Worm (Caenorhabditis elegans) whole organism, mixed stage, embryonic: Measurements from ENCODE around the gene D1086.8.

Source experiments
- blmp-1 ChIP-seq: fragments of 150-350 bp; optimal IDR thresholded peaks from 2 replicates; lab custom pipeline; 2014; ENCODE audit warnings: missing biosample characterization, missing genetic modification characterization
- elt-1 ChIP-seq: sonication (generic microtip); optimal IDR thresholded peaks from 2 replicates; lab custom pipeline; 2017; ENCODE audit warnings: missing genetic modification characterization, mild to moderate bottlenecking, missing compliant biosample characterization, antibody characterized with exemption, moderate library complexity, borderline replicate concordance; ENCODE audit not compliant: insufficient read depth
- lin-13 ChIP-seq: fragments of 150-350 bp; optimal IDR thresholded peaks from 2 replicates; lab custom pipeline; 2014; ENCODE audit warnings: missing biosample characterization, missing genetic modification characterization
- nhr-237 ChIP-seq: fragments of 150-350 bp; optimal IDR thresholded peaks from 2 replicates; lab custom pipeline; 2014; ENCODE audit warnings: missing biosample characterization, missing genetic modification characterization
- nhr-28 ChIP-seq: fragments of 150-350 bp; optimal IDR thresholded peaks from 2 replicates; lab custom pipeline; 2014; ENCODE audit warnings: missing biosample characterization, missing genetic modification characterization
- nhr-76 ChIP-seq: sonication (generic microtip); optimal IDR thresholded peaks from 2 replicates; lab custom pipeline; 2017; ENCODE audit warnings: missing biosample characterization, missing genetic modification characterization
- sem-2 ChIP-seq: fragments of 200-800 bp; sonication (Bioruptor generic); optimal IDR thresholded peaks from 2 replicates; lab custom pipeline; 2018; ENCODE audit warnings: mild to moderate bottlenecking, missing genetic modification characterization, missing compliant biosample characterization
- snpc-4 ChIP-seq: fragments of 150-350 bp; optimal IDR thresholded peaks from 2 replicates; lab custom pipeline; 2014; ENCODE audit warnings: missing biosample characterization, missing genetic modification characterization
- tbx-8 ChIP-seq: fragments of 200-800 bp; sonication (Bioruptor generic); optimal IDR thresholded peaks from 2 replicates; lab custom pipeline; 2018; ENCODE audit warnings: mild to moderate bottlenecking, missing genetic modification characterization, moderate library complexity, missing compliant biosample characterization
- unc-39 ChIP-seq: fragments of 150-350 bp; optimal IDR thresholded peaks from 2 replicates; lab custom pipeline; 2014; ENCODE audit warnings: missing biosample characterization, missing genetic modification characterization
- unc-62 ChIP-seq: fragments of 150-350 bp; optimal IDR thresholded peaks from 2 replicates; lab custom pipeline; 2014; ENCODE audit warnings: missing biosample characterization, missing genetic modification reagents, missing genetic modification characterization

DNA sequence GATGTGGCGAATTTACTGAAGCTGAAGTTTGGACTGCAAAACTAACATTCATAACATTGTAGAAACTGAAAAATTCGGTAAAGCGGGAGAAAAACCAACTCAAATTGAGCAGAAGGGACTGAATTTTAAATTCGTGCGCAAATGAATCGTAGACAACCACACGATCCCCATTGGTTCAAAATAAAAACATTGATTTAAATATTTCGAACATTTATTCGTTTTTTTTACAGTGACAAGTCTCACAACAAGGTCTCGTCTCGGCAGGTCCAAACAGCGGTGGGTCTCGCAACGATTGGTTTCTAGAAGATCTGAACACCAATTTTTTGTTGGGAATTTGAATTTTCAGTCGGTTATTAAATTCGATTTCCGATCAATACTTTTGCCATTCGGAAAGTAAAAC, 8.3 kb upstream of the D1086.8 start, which contains the start of gene D1086.18:
- TF ChIP-seq unc-62 (GFP tag; lab: Kevin White, UChicago) = no peak
- TF ChIP-seq snpc-4 = no peak
- TF ChIP-seq nhr-237 (tag; lab: Kevin White, UChicago) = no peak
- no peak for TF ChIP-seq sem-2 (GFP tag; lab: Kevin White, UChicago)
- no peak for TF ChIP-seq elt-1 (tag; lab: Kevin White, UChicago)
- no peak for TF ChIP-seq nhr-76
- TF ChIP-seq lin-13 (tag; lab: Kevin White, UChicago) = no peak
- TF ChIP-seq blmp-1 = no peak
- no peak for TF ChIP-seq nhr-28 (tag; lab: Kevin White, UChicago)
- TF ChIP-seq tbx-8 (GFP tag; lab: Kevin White, UChicago) = no peak
- no peak for TF ChIP-seq unc-39 (tag; lab: Kevin White, UChicago)
